Worm (Caenorhabditis elegans) whole organism, midembryonic: ENCODE results near the gene srx-47.
"Not testable (repeated sequence)": the region's sequence is repeated elsewhere in the genome, so short reads cannot be mapped to it uniquely, and the experiment has no call there.

Experiments
- T22C8.4 ChIP-seq: fragments of 200-800 bp; sonication (Bioruptor generic); IDR thresholded peaks from 2 replicates; pipeline ENCODE4 v1.3.6; 2022; ENCODE audit warnings: missing genetic modification characterization, missing compliant biosample characterization
- cog-1 ChIP-seq: sonication (generic microtip); optimal IDR thresholded peaks from 2 replicates; lab custom pipeline; 2016; ENCODE audit warnings: missing genetic modification characterization, missing compliant biosample characterization
- flt-1 ChIP-seq: fragments of 200-800 bp; sonication (Bioruptor generic); IDR thresholded peaks from 2 replicates; pipeline ENCODE4 v1.3.6; 2022; ENCODE audit warnings: missing genetic modification characterization, missing compliant biosample characterization
- klf-2 ChIP-seq: fragments of 200-800 bp; sonication (Bioruptor generic); conservative IDR thresholded peaks from 2 replicates; pipeline ENCODE4 v1.3.6; 2022; ENCODE audit warnings: missing genetic modification reagents, missing genetic modification characterization, missing compliant biosample characterization
- med-1 ChIP-seq: sonication (generic microtip); optimal IDR thresholded peaks from 2 replicates; lab custom pipeline; 2017; ENCODE audit warnings: missing genetic modification characterization, mild to moderate bottlenecking, missing compliant biosample characterization, antibody characterized with exemption, missing genetic modification reagents; ENCODE audit not compliant: insufficient read depth
- ref-1 ChIP-seq: fragments of 200-800 bp; sonication (Bioruptor generic); conservative IDR thresholded peaks from 2 replicates; pipeline ENCODE4 v1.3.6; 2022; ENCODE audit warnings: missing genetic modification reagents, missing genetic modification characterization, missing compliant biosample characterization
- tab-1 ChIP-seq: fragments of 200-800 bp; sonication (Bioruptor generic); IDR thresholded peaks from 2 replicates; pipeline ENCODE4 v1.3.6; 2022; ENCODE audit warnings: missing genetic modification characterization, missing compliant biosample characterization
- ztf-23 ChIP-seq: fragments of 200-800 bp; sonication (Bioruptor generic); IDR thresholded peaks from 2 replicates; pipeline ENCODE4 v1.3.6; 2022; ENCODE audit warnings: missing genetic modification reagents, missing genetic modification characterization, missing compliant biosample characterization
- ztf-29 ChIP-seq: fragments of 200-800 bp; sonication (Bioruptor generic); IDR thresholded peaks from 2 replicates; pipeline ENCODE4 v1.3.6; 2022; ENCODE audit warnings: missing genetic modification reagents, missing genetic modification characterization, missing compliant biosample characterization

The srx-47 gene

ce11 chrV:9379808-9380207 is 30.0 kb downstream of the srx-47 start, which contains the start of gene E02C12.11:
E02C12.11 (minus strand) TSS chrV:9379908.
- TF ChIP-seq med-1 (GFP tag; lab: Kevin White, UChicago); T22C8.4; ztf-23 (GFP tag; lab: Robert Waterston, UW): not testable (repeated sequence)

- TF ChIP-seq ztf-29 (GFP tag; lab: Robert Waterston, UW) (no peak), ztf-23 (GFP tag; lab: Robert Waterston, UW) (no peak), flt-1 (no peak), cog-1 (tag; lab: Kevin White, UChicago) (no peak), T22C8.4 (no peak), ref-1 (GFP tag; lab: Robert Waterston, UW) (no peak), tab-1 (no peak), klf-2 (GFP tag; lab: Robert Waterston, UW) (no peak), med-1 (GFP tag; lab: Kevin White, UChicago) (no peak)
Measured at ce11 chrV:9381846-9382363, 32.1 kb downstream of the srx-47 start, which contains the start of gene E02C12.12. E02C12.12 (minus strand) TSS chrV:9382313.

DNA sequence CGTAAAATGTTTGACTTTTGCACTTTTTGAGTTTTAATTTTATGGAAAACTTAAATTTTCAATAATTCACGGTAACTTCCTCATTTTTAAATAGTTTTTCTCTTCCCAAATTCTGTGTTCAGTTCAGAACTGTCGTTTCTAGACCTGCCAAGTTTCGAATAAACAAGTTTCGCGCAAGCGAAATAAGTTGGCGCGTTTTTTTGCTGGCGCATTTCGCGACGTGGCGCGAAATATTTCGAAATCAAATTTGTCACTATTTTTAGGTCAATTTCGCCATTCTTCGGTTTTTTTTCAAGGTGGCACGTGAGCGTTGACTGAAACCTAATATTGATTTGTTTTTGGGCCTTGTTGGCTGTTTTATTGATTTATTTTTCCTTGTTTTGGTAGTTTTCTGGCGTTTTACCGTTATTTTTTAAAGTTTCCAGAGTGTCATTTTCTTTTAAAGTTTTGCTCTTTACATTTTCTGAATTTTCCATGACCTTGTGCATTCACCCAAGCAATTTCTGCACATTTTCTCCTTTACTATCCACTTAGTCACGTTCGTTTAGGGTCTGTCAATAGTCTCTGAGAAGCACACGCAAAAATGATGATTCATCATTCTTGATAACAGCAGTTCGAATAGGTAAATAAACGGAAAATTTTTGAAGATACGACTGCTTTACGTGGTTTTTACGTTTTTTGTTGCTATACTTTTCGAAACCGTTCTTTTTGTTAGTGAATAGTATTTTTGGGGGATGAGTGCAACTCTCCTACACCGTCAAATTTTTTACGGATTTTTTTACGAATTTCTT is 32.9 kb downstream of the srx-47 start:
- TF ChIP-seq tab-1 (no peak), T22C8.4 (peak; percentile 49; the same call in 1 of the 2 replicates), med-1 (GFP tag; lab: Kevin White, UChicago) (no peak)

- TF ChIP-seq ref-1 (GFP tag; lab: Robert Waterston, UW): no peak
- TF ChIP-seq med-1 (GFP tag; lab: Kevin White, UChicago): no peak
- TF ChIP-seq ztf-29 (GFP tag; lab: Robert Waterston, UW): no peak
- TF ChIP-seq T22C8.4: no peak
- no peak for TF ChIP-seq tab-1
- TF ChIP-seq ztf-23 (GFP tag; lab: Robert Waterston, UW): no peak
- no peak for TF ChIP-seq klf-2 (GFP tag; lab: Robert Waterston, UW)
- TF ChIP-seq flt-1: no peak
- no peak for TF ChIP-seq cog-1 (tag; lab: Kevin White, UChicago)
Measured at ce11 chrV:9384359-9384758, 34.6 kb downstream of the srx-47 start.

ce11 chrV:9384949-9385348 is 35.2 kb downstream of the srx-47 start:
- no peak for TF ChIP-seq flt-1
- no peak for TF ChIP-seq tab-1
- no peak for TF ChIP-seq ztf-29 (GFP tag; lab: Robert Waterston, UW)
- TF ChIP-seq T22C8.4: no peak
- TF ChIP-seq ref-1 (GFP tag; lab: Robert Waterston, UW): no peak

DNA sequence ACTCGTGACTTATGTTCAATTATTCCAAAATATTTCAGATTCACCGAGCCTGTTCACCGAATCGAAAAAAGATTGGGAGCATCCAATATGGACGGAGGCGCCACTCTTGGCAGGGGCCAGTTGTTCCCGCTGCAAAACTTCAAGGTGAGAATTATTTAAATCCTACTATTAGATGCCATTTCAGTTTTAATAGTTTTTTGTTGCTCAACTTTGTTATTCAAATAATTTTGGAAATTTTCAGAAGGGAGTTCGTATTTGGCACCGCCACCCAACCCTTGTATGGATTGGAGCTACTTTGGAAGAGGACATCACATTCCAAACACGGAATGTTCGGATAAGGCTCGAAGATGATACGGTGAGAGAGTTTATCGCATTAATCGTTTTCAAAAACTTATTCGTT is 36.4 kb downstream of the srx-47 start, which contains the start of gene hum-2:
hum-2 (plus strand) TSS at position 33 of the 400 bp plus-strand sequence.
- TF ChIP-seq ref-1 (GFP tag; lab: Robert Waterston, UW): no peak
- no peak for TF ChIP-seq med-1 (GFP tag; lab: Kevin White, UChicago)
- no peak for TF ChIP-seq T22C8.4
- no peak for TF ChIP-seq tab-1
- no peak for TF ChIP-seq flt-1
- TF ChIP-seq cog-1 (tag; lab: Kevin White, UChicago): no peak
- no peak for TF ChIP-seq ztf-23 (GFP tag; lab: Robert Waterston, UW)
- no peak for TF ChIP-seq ztf-29 (GFP tag; lab: Robert Waterston, UW)
- TF ChIP-seq klf-2 (GFP tag; lab: Robert Waterston, UW): no peak

DNA sequence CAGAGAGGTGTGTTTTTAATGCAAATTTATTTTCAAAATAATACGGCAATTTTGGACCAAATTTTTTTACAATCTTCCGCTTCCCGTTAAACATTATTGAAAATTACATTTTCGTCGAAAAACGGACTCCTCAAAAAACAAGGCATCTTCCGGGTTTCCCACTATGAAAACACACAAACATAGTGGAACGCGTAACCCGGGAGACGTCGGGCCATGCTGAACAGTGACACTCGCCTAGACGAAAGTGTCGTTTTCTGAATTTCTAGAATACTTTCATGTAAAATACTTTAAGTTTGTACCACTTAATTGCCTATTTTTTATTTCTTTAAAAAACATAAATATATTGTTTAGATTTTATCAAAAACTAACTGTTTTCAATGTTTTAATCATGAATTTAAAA is 42.2 kb downstream of the srx-47 start:
- TF ChIP-seq flt-1 (no peak), ztf-29 (GFP tag; lab: Robert Waterston, UW) (no peak), cog-1 (tag; lab: Kevin White, UChicago) (no peak), med-1 (GFP tag; lab: Kevin White, UChicago) (no peak), tab-1 (no peak), T22C8.4 (no peak), ztf-23 (GFP tag; lab: Robert Waterston, UW) (no peak), ref-1 (GFP tag; lab: Robert Waterston, UW) (no peak), klf-2 (GFP tag; lab: Robert Waterston, UW) (no peak)

ce11 chrV:9394938-9395639 is 45.3 kb downstream of the srx-47 start:
- TF ChIP-seq med-1 (GFP tag; lab: Kevin White, UChicago) (no peak), tab-1 (no peak), klf-2 (GFP tag; lab: Robert Waterston, UW) (no peak), cog-1 (tag; lab: Kevin White, UChicago) (no peak), flt-1 (no peak), ztf-29 (GFP tag; lab: Robert Waterston, UW) (no peak), T22C8.4 (no peak)

DNA sequence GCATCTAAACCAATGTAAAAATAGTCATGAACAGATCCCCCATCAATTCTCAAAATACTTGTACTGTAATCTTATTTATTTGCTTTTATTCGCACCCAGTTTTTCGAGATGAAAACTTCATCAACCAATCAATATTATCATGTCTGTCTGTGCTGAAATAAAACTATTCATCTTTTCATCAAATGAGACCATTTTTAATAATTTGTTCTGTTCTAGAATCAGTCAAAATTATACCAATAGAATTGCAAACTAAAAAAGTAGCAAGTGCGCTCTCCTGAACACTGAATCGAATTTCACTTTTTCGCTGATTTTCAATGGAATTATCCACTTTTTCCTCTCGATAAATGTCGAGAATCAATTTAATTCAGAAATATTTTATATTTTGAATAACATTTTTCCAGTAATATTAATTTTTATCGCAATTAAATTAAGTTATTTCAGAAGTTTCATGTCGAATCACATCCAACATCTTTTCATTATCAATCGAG is 50.1 kb downstream of the srx-47 start, which contains the start of gene trpp-4:
trpp-4 (plus strand) TSS at position 442 of the 488 bp plus-strand sequence.
- TF ChIP-seq tab-1 (no peak), ztf-23 (GFP tag; lab: Robert Waterston, UW) (no peak), flt-1 (no peak), ztf-29 (GFP tag; lab: Robert Waterston, UW) (no peak), ref-1 (GFP tag; lab: Robert Waterston, UW) (no peak), T22C8.4 (no peak), med-1 (GFP tag; lab: Kevin White, UChicago) (no peak), klf-2 (GFP tag; lab: Robert Waterston, UW) (no peak), cog-1 (tag; lab: Kevin White, UChicago) (no peak)
